Worm (Caenorhabditis elegans) whole organism, mixed stage, embryonic: ENCODE data around the gene C36C5.4.

Source experiments
- mab-5 ChIP-seq: fragments of 150-350 bp; optimal IDR thresholded peaks from 2 replicates; lab custom pipeline; 2014; ENCODE audit warnings: missing biosample characterization, missing genetic modification characterization
- unc-62 ChIP-seq: fragments of 150-350 bp; optimal IDR thresholded peaks from 2 replicates; lab custom pipeline; 2014; ENCODE audit warnings: missing biosample characterization, missing genetic modification reagents, missing genetic modification characterization

- TF ChIP-seq unc-62 (GFP tag; lab: Kevin White, UChicago) (no peak), mab-5 (tag; lab: Kevin White, UChicago) (no peak)
These were observed 2.3 kb downstream of the C36C5.4 start, which contains the start of gene C36C5.15 for ce11 chrV:3168650-3169049.
